Fruit fly (Drosophila melanogaster): ENCODE measurements around the gene mtgo.

mtgo gene

dm6 chr2L:16542246-16542645, 2.6 kb upstream of the mtgo start, which contains the start of gene CG31816:
CG31816 (plus strand) TSS chr2L:16542546.
- no peak for TF ChIP-seq Crg-1 (GFP tag; optimal IDR thresholded peaks at IDR 0.05)
- no peak for TF ChIP-seq CG33017 (tag; optimal IDR thresholded peaks at IDR 0.05)
- TF ChIP-seq CG14711 (tag; optimal IDR thresholded peaks at IDR 0.05) = no peak
- TF ChIP-seq kay (GFP tag; ENCODE audit: borderline replicate concordance) = no peak
- TF ChIP-seq CG12768 (GFP tag; optimal IDR thresholded peaks at IDR 0.05) = no peak
- TF ChIP-seq Hr96 (GFP tag; optimal IDR thresholded peaks at IDR 0.05) = no peak

dm6 chr2L:16542997-16543593, 1.7 kb upstream of the mtgo start:
- no peak for TF ChIP-seq bab1 (GFP tag; optimal IDR thresholded peaks at IDR 0.05)
- peak; percentile 73 for TF ChIP-seq CG11617 (GFP tag; optimal IDR thresholded peaks at IDR 0.05)
- peak; percentile 70 for TF ChIP-seq pad (GFP tag; optimal IDR thresholded peaks at IDR 0.05)
- peak; percentile 49 for TF ChIP-seq tj (GFP tag; optimal IDR thresholded peaks at IDR 0.05)
- no peak for TF ChIP-seq cnc (optimal IDR thresholded peaks at IDR 0.05)
- TF ChIP-seq Clk (GFP tag; optimal IDR thresholded peaks at IDR 0.05) = no peak
- peak; percentile 69 for TF ChIP-seq CG5204 (GFP tag; optimal IDR thresholded peaks at IDR 0.05)
- peak; percentile 57 for TF ChIP-seq Mnt (GFP tag; optimal IDR thresholded peaks at IDR 0.05)
- peak; percentile 82 for TF ChIP-seq Crg-1 (GFP tag; optimal IDR thresholded peaks at IDR 0.05)
- TF ChIP-seq ovo (GFP tag; optimal IDR thresholded peaks at IDR 0.05) = peak; percentile 84
- peak; percentile 87 for TF ChIP-seq CG7101 (tag; optimal IDR thresholded peaks at IDR 0.05)
- peak; percentile 37 for TF ChIP-seq CG12768 (GFP tag; optimal IDR thresholded peaks at IDR 0.05)
- no peak for TF ChIP-seq toe (GFP tag; optimal IDR thresholded peaks at IDR 0.05)
- peak; percentile 56 for TF ChIP-seq CG14711 (tag; optimal IDR thresholded peaks at IDR 0.05)
- TF ChIP-seq cic (GFP tag; optimal IDR thresholded peaks at IDR 0.05) = no peak
- TF ChIP-seq kay (GFP tag; ENCODE audit: borderline replicate concordance) = peak; percentile 51
- TF ChIP-seq CG33017 (tag; optimal IDR thresholded peaks at IDR 0.05) = peak; percentile 49
- peak; percentile 3 for TF ChIP-seq Hr96 (GFP tag; optimal IDR thresholded peaks at IDR 0.05)
- peak; percentile 82 for TF ChIP-seq CG1620 (GFP tag; optimal IDR thresholded peaks at IDR 0.05)
- TF ChIP-seq CG7045 (GFP tag; optimal IDR thresholded peaks at IDR 0.05) = no peak

- TF ChIP-seq toe (GFP tag; optimal IDR thresholded peaks at IDR 0.05) = no peak
- peak; percentile 74 for TF ChIP-seq kay (GFP tag; ENCODE audit: borderline replicate concordance)
These were observed 922 bp upstream of the mtgo start for dm6 chr2L:16543894-16544293.

- TF ChIP-seq pad (GFP tag; optimal IDR thresholded peaks at IDR 0.05) (peak; percentile 55), kay (GFP tag; ENCODE audit: borderline replicate concordance) (no peak), CG14711 (tag; optimal IDR thresholded peaks at IDR 0.05) (peak; percentile 82), CG12768 (GFP tag; optimal IDR thresholded peaks at IDR 0.05) (peak; percentile 86), CG1620 (GFP tag; optimal IDR thresholded peaks at IDR 0.05) (peak; percentile 15), CG11617 (GFP tag; optimal IDR thresholded peaks at IDR 0.05) (peak; percentile 83), Hr96 (GFP tag; optimal IDR thresholded peaks at IDR 0.05) (peak; percentile 81), CG7045 (GFP tag; optimal IDR thresholded peaks at IDR 0.05) (peak; percentile 70), CG7101 (tag; optimal IDR thresholded peaks at IDR 0.05) (peak; percentile 90), cic (GFP tag; optimal IDR thresholded peaks at IDR 0.05) (peak; percentile 20), tj (GFP tag; optimal IDR thresholded peaks at IDR 0.05) (peak; percentile 77), CG33017 (tag; optimal IDR thresholded peaks at IDR 0.05) (peak; percentile 94), CG5204 (GFP tag; optimal IDR thresholded peaks at IDR 0.05) (peak; percentile 78), bab1 (GFP tag; optimal IDR thresholded peaks at IDR 0.05) (peak; percentile 83), Clk (GFP tag; optimal IDR thresholded peaks at IDR 0.05) (peak; percentile 55), Crg-1 (GFP tag; optimal IDR thresholded peaks at IDR 0.05) (peak; percentile 15), ovo (GFP tag; optimal IDR thresholded peaks at IDR 0.05) (peak; percentile 76), toe (GFP tag; optimal IDR thresholded peaks at IDR 0.05) (peak; percentile 55), cnc (optimal IDR thresholded peaks at IDR 0.05) (no peak), Mnt (GFP tag; optimal IDR thresholded peaks at IDR 0.05) (peak; percentile 62)
These were observed 956 bp downstream of the mtgo start for dm6 chr2L:16545772-16546171.

dm6 chr2L:16547652-16548417, 3.0 kb downstream of the mtgo start:
- peak; percentile 18 for TF ChIP-seq toe (GFP tag; optimal IDR thresholded peaks at IDR 0.05)
- TF ChIP-seq ovo (GFP tag; optimal IDR thresholded peaks at IDR 0.05) = no peak
- TF ChIP-seq CG1620 (GFP tag; optimal IDR thresholded peaks at IDR 0.05) = no peak
- peak; percentile 19 for TF ChIP-seq Clk (GFP tag; optimal IDR thresholded peaks at IDR 0.05)
- TF ChIP-seq kay (GFP tag; ENCODE audit: borderline replicate concordance) = no peak
- TF ChIP-seq cic (GFP tag; optimal IDR thresholded peaks at IDR 0.05) = no peak
- TF ChIP-seq bab1 (GFP tag; optimal IDR thresholded peaks at IDR 0.05) = no peak
- no peak for TF ChIP-seq cnc (optimal IDR thresholded peaks at IDR 0.05)
- peak; percentile 1 for TF ChIP-seq tj (GFP tag; optimal IDR thresholded peaks at IDR 0.05)
- TF ChIP-seq Crg-1 (GFP tag; optimal IDR thresholded peaks at IDR 0.05) = no peak
- TF ChIP-seq CG33017 (tag; optimal IDR thresholded peaks at IDR 0.05) = peak; percentile 80
- TF ChIP-seq CG11617 (GFP tag; optimal IDR thresholded peaks at IDR 0.05) = peak; percentile 6
- peak; percentile 75 for TF ChIP-seq CG12768 (GFP tag; optimal IDR thresholded peaks at IDR 0.05)
- TF ChIP-seq pad (GFP tag; optimal IDR thresholded peaks at IDR 0.05) = no peak
- no peak for TF ChIP-seq Mnt (GFP tag; optimal IDR thresholded peaks at IDR 0.05)
- peak; percentile 55 for TF ChIP-seq CG7101 (tag; optimal IDR thresholded peaks at IDR 0.05)
- TF ChIP-seq Hr96 (GFP tag; optimal IDR thresholded peaks at IDR 0.05) = no peak
- peak; percentile 37 for TF ChIP-seq CG7045 (GFP tag; optimal IDR thresholded peaks at IDR 0.05)
- peak; percentile 70 for TF ChIP-seq CG5204 (GFP tag; optimal IDR thresholded peaks at IDR 0.05)
- TF ChIP-seq CG14711 (tag; optimal IDR thresholded peaks at IDR 0.05) = peak; percentile 63
